Worm (Caenorhabditis elegans) whole organism, mixed stage, embryonic: ENCODE measurements around the gene K04A8.1.

Experiments
- M03D4.4 ChIP-seq: sonication (generic microtip); optimal IDR thresholded peaks from 2 replicates; lab custom pipeline; 2017; ENCODE audit warnings: mild to moderate bottlenecking, missing genetic modification characterization, missing compliant biosample characterization
- blmp-1 ChIP-seq: fragments of 150-350 bp; optimal IDR thresholded peaks from 2 replicates; lab custom pipeline; 2014; ENCODE audit warnings: missing biosample characterization, missing genetic modification characterization
- ceh-39 ChIP-seq: fragments of 150-350 bp; optimal IDR thresholded peaks from 2 replicates; lab custom pipeline; 2014; ENCODE audit warnings: missing biosample characterization, missing genetic modification characterization
- ceh-43 ChIP-seq: fragments of 200-800 bp; sonication (Bioruptor generic); optimal IDR thresholded peaks from 2 replicates; lab custom pipeline; 2018; ENCODE audit warnings: mild to moderate bottlenecking, missing genetic modification characterization, moderate library complexity, missing compliant biosample characterization
- ceh-83 ChIP-seq: fragments of 200-800 bp; sonication (Bioruptor generic); optimal IDR thresholded peaks from 2 replicates; lab custom pipeline; 2018; ENCODE audit warnings: mild to moderate bottlenecking, missing genetic modification characterization, missing compliant biosample characterization
- ces-1 ChIP-seq: fragments of 150-350 bp; optimal IDR thresholded peaks from 2 replicates; lab custom pipeline; 2014; ENCODE audit warnings: missing biosample characterization, missing genetic modification reagents, missing genetic modification characterization
- cnd-1 ChIP-seq: fragments of 200-800 bp; sonication (Bioruptor generic); optimal IDR thresholded peaks from 2 replicates; lab custom pipeline; 2018; ENCODE audit warnings: mild to moderate bottlenecking, missing genetic modification characterization, missing compliant biosample characterization
- drap-1 ChIP-seq: fragments of 200-800 bp; sonication (Bioruptor generic); optimal IDR thresholded peaks from 3 replicates; lab custom pipeline; 2018; ENCODE audit warnings: mild to moderate bottlenecking, missing genetic modification characterization, missing compliant biosample characterization
- elt-1 ChIP-seq: sonication (generic microtip); optimal IDR thresholded peaks from 2 replicates; lab custom pipeline; 2017; ENCODE audit warnings: missing genetic modification characterization, mild to moderate bottlenecking, missing compliant biosample characterization, antibody characterized with exemption, moderate library complexity, borderline replicate concordance; ENCODE audit not compliant: insufficient read depth
- flh-1 ChIP-seq: fragments of 200-800 bp; sonication (Bioruptor generic); optimal IDR thresholded peaks from 2 replicates; lab custom pipeline; 2018; ENCODE audit warnings: mild to moderate bottlenecking, missing genetic modification characterization, moderate library complexity, missing compliant biosample characterization
- ham-2 ChIP-seq: fragments of 200-800 bp; sonication (Bioruptor generic); optimal IDR thresholded peaks from 2 replicates; lab custom pipeline; 2018; ENCODE audit warnings: mild to moderate bottlenecking, missing genetic modification characterization, missing compliant biosample characterization
- hlh-1 ChIP-seq: fragments of 150-350 bp; optimal IDR thresholded peaks from 2 replicates; lab custom pipeline; 2014; ENCODE audit warnings: missing biosample characterization, missing genetic modification reagents, missing genetic modification characterization
- lin-13 ChIP-seq: fragments of 150-350 bp; optimal IDR thresholded peaks from 2 replicates; lab custom pipeline; 2014; ENCODE audit warnings: missing biosample characterization, missing genetic modification characterization
- lsy-2 ChIP-seq: fragments of 150-350 bp; optimal IDR thresholded peaks from 2 replicates; lab custom pipeline; 2014; ENCODE audit warnings: missing biosample characterization, missing genetic modification characterization
- mep-1 ChIP-seq: fragments of 150-350 bp; optimal IDR thresholded peaks from 2 replicates; lab custom pipeline; 2017; ENCODE audit warnings: missing biosample characterization, missing genetic modification reagents, missing genetic modification characterization, inconsistent platforms
- mls-2 ChIP-seq: sonication (generic microtip); optimal IDR thresholded peaks from 2 replicates; lab custom pipeline; 2016; ENCODE audit warnings: mild to moderate bottlenecking, missing genetic modification characterization, moderate library complexity, missing compliant biosample characterization
- nhr-12 ChIP-seq: fragments of 150-350 bp; optimal IDR thresholded peaks from 2 replicates; lab custom pipeline; 2014; ENCODE audit warnings: missing biosample characterization, missing genetic modification characterization
- nhr-2 ChIP-seq: fragments of 150-350 bp; optimal IDR thresholded peaks from 2 replicates; lab custom pipeline; 2014; ENCODE audit warnings: missing biosample characterization, missing genetic modification characterization
- nhr-237 ChIP-seq: fragments of 150-350 bp; optimal IDR thresholded peaks from 2 replicates; lab custom pipeline; 2014; ENCODE audit warnings: missing biosample characterization, missing genetic modification characterization
- nhr-28 ChIP-seq: fragments of 150-350 bp; optimal IDR thresholded peaks from 2 replicates; lab custom pipeline; 2014; ENCODE audit warnings: missing biosample characterization, missing genetic modification characterization
- nhr-76 ChIP-seq: sonication (generic microtip); optimal IDR thresholded peaks from 2 replicates; lab custom pipeline; 2017; ENCODE audit warnings: missing biosample characterization, missing genetic modification characterization
- pha-4 ChIP-seq: fragments of 150-350 bp; optimal IDR thresholded peaks from 2 replicates; lab custom pipeline; 2018; ENCODE audit warnings: missing biosample characterization, missing genetic modification reagents, missing genetic modification characterization
- sem-2 ChIP-seq: fragments of 200-800 bp; sonication (Bioruptor generic); optimal IDR thresholded peaks from 2 replicates; lab custom pipeline; 2018; ENCODE audit warnings: mild to moderate bottlenecking, missing genetic modification characterization, missing compliant biosample characterization
- snpc-4 ChIP-seq: fragments of 150-350 bp; optimal IDR thresholded peaks from 2 replicates; lab custom pipeline; 2014; ENCODE audit warnings: missing biosample characterization, missing genetic modification characterization
- sptf-1 ChIP-seq: sonication (generic microtip); optimal IDR thresholded peaks from 2 replicates; lab custom pipeline; 2017; ENCODE audit warnings: mild to moderate bottlenecking, missing genetic modification characterization, moderate library complexity, missing compliant biosample characterization
- tbx-8 ChIP-seq: fragments of 200-800 bp; sonication (Bioruptor generic); optimal IDR thresholded peaks from 2 replicates; lab custom pipeline; 2018; ENCODE audit warnings: mild to moderate bottlenecking, missing genetic modification characterization, moderate library complexity, missing compliant biosample characterization
- unc-120 ChIP-seq: sonication (generic microtip); optimal IDR thresholded peaks from 2 replicates; lab custom pipeline; 2017; ENCODE audit warnings: missing genetic modification characterization, missing compliant biosample characterization; ENCODE audit not compliant: poor library complexity, severe bottlenecking
- unc-39 ChIP-seq: fragments of 150-350 bp; optimal IDR thresholded peaks from 2 replicates; lab custom pipeline; 2014; ENCODE audit warnings: missing biosample characterization, missing genetic modification characterization
- unc-62 ChIP-seq: fragments of 150-350 bp; optimal IDR thresholded peaks from 2 replicates; lab custom pipeline; 2014; ENCODE audit warnings: missing biosample characterization, missing genetic modification reagents, missing genetic modification characterization
- zip-8 ChIP-seq: fragments of 150-350 bp; optimal IDR thresholded peaks from 2 replicates; lab custom pipeline; 2014; ENCODE audit warnings: missing biosample characterization, missing genetic modification characterization

The K04A8.1 gene

ce11 chrV:6524757-6525156 is 41.4 kb upstream of the K04A8.1 start, which contains the start of gene acs-1:
acs-1 (plus strand) TSS chrV:6524989.
- TF ChIP-seq ham-2 (GFP tag; lab: Kevin White, UChicago) (no peak), ceh-39 (tag; lab: Kevin White, UChicago) (no peak), unc-62 (GFP tag; lab: Kevin White, UChicago) (no peak)

DNA sequence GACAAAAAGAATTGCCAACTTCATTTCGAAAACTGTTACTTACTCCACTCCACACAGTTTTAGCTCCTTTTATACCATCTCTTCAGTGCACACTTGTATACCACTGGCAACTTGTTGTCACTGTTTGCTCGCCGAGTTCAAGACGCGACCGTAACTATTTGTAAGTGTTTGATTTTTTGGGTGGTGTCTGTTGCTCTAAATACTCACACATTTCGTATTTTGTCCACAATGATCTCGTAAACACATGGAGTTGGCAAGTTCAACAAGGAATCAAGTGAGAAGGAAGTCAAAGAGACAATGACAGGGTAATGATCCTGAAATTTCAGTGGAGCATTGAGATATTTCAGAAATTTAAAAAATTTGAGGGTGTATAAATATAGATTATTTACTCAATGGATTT is 33.1 kb upstream of the K04A8.1 start, which contains the start of gene hpo-26:
TSS of gene hpo-26 (minus strand) at position 31 of the 400 bp plus-strand sequence.
- no peak for TF ChIP-seq ces-1
- no peak for TF ChIP-seq hlh-1 (tag; lab: Kevin White, UChicago)
- no peak for TF ChIP-seq flh-1 (GFP tag; lab: Kevin White, UChicago)
- TF ChIP-seq ceh-83 (GFP tag; lab: Kevin White, UChicago) = no peak
- no peak for TF ChIP-seq ceh-39 (tag; lab: Kevin White, UChicago)
- TF ChIP-seq snpc-4 (tag; lab: Kevin White, UChicago) = no peak
- TF ChIP-seq unc-39 (tag; lab: Kevin White, UChicago) = no peak
- TF ChIP-seq nhr-237 = no peak
- no peak for TF ChIP-seq zip-8 (tag; lab: Kevin White, UChicago)
- no peak for TF ChIP-seq nhr-2
- TF ChIP-seq mep-1 (tag; lab: Kevin White, UChicago) = no peak
- TF ChIP-seq unc-120 (tag; lab: Kevin White, UChicago) = no peak
- TF ChIP-seq blmp-1 (tag; lab: Kevin White, UChicago) = no peak
- TF ChIP-seq pha-4 (tag; lab: Kevin White, UChicago) = no peak

DNA sequence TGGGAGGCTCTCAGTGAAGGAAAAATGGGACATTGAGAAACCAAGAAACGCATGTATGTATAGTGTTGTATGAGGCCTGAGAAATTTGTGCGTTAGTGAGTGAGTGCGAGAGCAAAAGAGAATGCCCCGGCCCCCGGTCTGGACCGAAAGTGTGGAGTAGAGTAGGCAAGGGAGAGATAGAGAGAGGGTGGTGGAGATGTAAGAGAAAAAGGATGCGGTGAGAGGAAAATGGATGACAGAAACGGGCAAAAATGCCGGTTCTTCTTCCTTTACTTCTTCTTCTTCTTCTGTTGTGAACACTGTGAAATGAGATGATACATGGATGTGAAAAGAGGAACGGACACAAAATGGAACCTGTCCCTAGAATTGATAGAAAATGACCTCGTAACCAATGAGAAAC is 27.8 kb upstream of the K04A8.1 start:
- TF ChIP-seq sptf-1 (tag; lab: Kevin White, UChicago) = peak; percentile 44
- peak; percentile 12 for TF ChIP-seq unc-120 (tag; lab: Kevin White, UChicago)
- no peak for TF ChIP-seq lin-13 (tag; lab: Kevin White, UChicago)
- no peak for TF ChIP-seq ceh-39 (tag; lab: Kevin White, UChicago)

ce11 chrV:6541875-6542274 is 24.3 kb upstream of the K04A8.1 start:
- no peak for TF ChIP-seq nhr-237
- TF ChIP-seq unc-120 (tag; lab: Kevin White, UChicago) = peak; percentile 2
- no peak for TF ChIP-seq lsy-2 (tag; lab: Kevin White, UChicago)
- no peak for TF ChIP-seq nhr-12 (tag; lab: Kevin White, UChicago)
- peak; percentile 48 for TF ChIP-seq cnd-1 (tag; lab: Kevin White, UChicago)
- TF ChIP-seq ham-2 (GFP tag; lab: Kevin White, UChicago) = peak; percentile 84
- TF ChIP-seq ceh-83 (GFP tag; lab: Kevin White, UChicago) = no peak

DNA sequence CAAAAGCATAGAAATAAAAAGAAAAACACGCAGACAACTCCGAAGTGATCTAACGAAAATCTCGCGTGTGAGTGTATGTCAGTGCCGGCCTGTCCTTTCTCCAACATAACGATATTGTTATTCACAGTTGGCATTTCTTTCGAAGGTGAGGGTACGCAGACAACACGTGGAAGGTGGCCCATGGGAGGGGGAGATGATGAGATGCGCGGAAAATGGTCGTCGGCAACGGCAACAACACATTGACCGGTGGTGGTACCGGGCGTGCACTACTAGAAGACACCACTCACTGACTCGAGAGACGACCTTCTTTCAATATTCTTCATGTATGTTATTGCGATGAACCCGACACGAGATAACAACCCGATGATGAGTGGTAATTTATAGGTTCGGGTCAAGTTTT is 21.1 kb upstream of the K04A8.1 start:
- TF ChIP-seq nhr-2 (peak; percentile 95), mls-2 (tag; lab: Kevin White, UChicago) (no peak)

DNA sequence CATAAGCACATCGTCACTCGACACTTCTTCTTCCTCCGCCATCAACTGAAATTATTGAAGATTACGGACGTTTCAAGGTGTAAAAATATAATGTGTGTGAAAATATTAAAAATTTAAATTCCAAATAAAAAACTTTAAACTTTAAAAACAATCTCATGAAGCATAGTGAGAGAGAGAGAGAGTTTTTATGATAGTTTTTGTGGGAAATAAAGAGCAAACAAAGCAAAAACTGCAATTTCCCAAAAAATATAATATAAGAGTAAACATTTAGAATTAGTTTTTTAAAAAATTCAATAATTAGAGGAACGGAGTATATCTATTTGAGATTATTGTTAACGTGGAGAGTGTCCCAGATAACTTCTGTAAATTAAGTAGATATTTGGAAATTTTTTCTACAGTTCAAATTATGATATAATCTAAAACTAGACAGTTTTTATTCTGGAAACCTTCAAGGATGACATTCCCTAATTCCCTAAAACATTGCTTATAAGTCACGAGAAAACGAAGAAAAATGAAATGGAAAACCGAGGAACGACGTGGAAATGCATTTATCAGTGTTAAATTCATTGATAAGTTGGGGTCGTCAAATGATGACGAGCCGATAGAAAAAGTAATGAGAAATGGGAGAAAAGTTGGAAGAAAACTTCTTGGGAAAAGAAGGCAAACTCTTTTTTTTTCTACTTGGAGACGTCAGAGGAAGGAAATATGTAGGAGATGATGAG is 19.5 kb upstream of the K04A8.1 start, which contains the start of gene dre-1:
TSS of gene dre-1 (minus strand) at position 51 of the 722 bp plus-strand sequence.
- TF ChIP-seq ceh-83 (GFP tag; lab: Kevin White, UChicago) (no peak), sem-2 (GFP tag; lab: Kevin White, UChicago) (no peak), sptf-1 (tag; lab: Kevin White, UChicago) (no peak), nhr-76 (tag; lab: Kevin White, UChicago) (no peak), unc-62 (GFP tag; lab: Kevin White, UChicago) (no peak), nhr-28 (no peak), cnd-1 (tag; lab: Kevin White, UChicago) (no peak), blmp-1 (tag; lab: Kevin White, UChicago) (no peak), flh-1 (GFP tag; lab: Kevin White, UChicago) (no peak), ceh-39 (tag; lab: Kevin White, UChicago) (no peak), ham-2 (GFP tag; lab: Kevin White, UChicago) (no peak), ceh-43 (GFP tag; lab: Kevin White, UChicago) (no peak), elt-1 (no peak), tbx-8 (GFP tag; lab: Kevin White, UChicago) (no peak), nhr-12 (tag; lab: Kevin White, UChicago) (no peak), drap-1 (GFP tag; lab: Kevin White, UChicago) (no peak), M03D4.4 (no peak), nhr-2 (no peak), zip-8 (tag; lab: Kevin White, UChicago) (no peak), lsy-2 (tag; lab: Kevin White, UChicago) (no peak)
- TF ChIP-seq, all 35 proteins: peak for 0
